Worm (Caenorhabditis elegans) whole organism, young adult: ENCODE measurements around the gene T02G5.3.
A peak's percentile ranks its signal among the peaks of the same experiment; 100 is the strongest.
"Not testable (repeated sequence)": the region's sequence is repeated elsewhere in the genome, so short reads cannot be mapped to it uniquely, and the experiment has no call there.

Experiments used
- B0019.2 ChIP-seq: fragments of 200-800 bp; sonication (Bioruptor generic); conservative IDR thresholded peaks from 2 replicates; pipeline ENCODE4 v1.3.6; 2022; ENCODE audit warnings: missing genetic modification reagents, missing genetic modification characterization, missing compliant biosample characterization
- B0261.1 ChIP-seq: sonication (generic microtip); optimal IDR thresholded peaks from 2 replicates; lab custom pipeline; 2016; ENCODE audit warnings: mild to moderate bottlenecking, missing genetic modification characterization, moderate library complexity, missing compliant biosample characterization
- C17E4.6 ChIP-seq: fragments of 200-800 bp; sonication (Bioruptor generic); IDR thresholded peaks from 2 replicates; pipeline ENCODE4 v1.3.6; 2022; ENCODE audit warnings: missing genetic modification reagents, missing genetic modification characterization, missing compliant biosample characterization
- F33H1.4 ChIP-seq: fragments of 200-800 bp; sonication (Bioruptor generic); IDR thresholded peaks from 2 replicates; pipeline ENCODE4 v1.3.6; 2022; ENCODE audit warnings: missing genetic modification reagents, missing genetic modification characterization, missing compliant biosample characterization
- F37B4.10 ChIP-seq: fragments of 200-800 bp; sonication (Bioruptor generic); IDR thresholded peaks from 2 replicates; pipeline ENCODE4 v1.3.6; 2022; ENCODE audit warnings: missing genetic modification characterization, missing compliant biosample characterization
- K11D2.4 ChIP-seq: fragments of 200-800 bp; sonication (Bioruptor generic); IDR thresholded peaks from 2 replicates; pipeline ENCODE4 v1.3.6; 2022; ENCODE audit warnings: missing genetic modification reagents, missing genetic modification characterization, missing compliant biosample characterization
- T07F8.4 ChIP-seq: sonication (generic microtip); optimal IDR thresholded peaks from 2 replicates; lab custom pipeline; 2016; ENCODE audit warnings: mild to moderate bottlenecking, missing genetic modification characterization, moderate library complexity, missing compliant biosample characterization
- T26A5.8 ChIP-seq: sonication (generic microtip); optimal IDR thresholded peaks from 2 replicates; lab custom pipeline; 2016; ENCODE audit warnings: missing genetic modification characterization, missing compliant biosample characterization
- Y95B8A.8 ChIP-seq: fragments of 200-800 bp; sonication (Bioruptor generic); IDR thresholded peaks from 2 replicates; pipeline ENCODE4 v1.3.6; 2022; ENCODE audit warnings: missing genetic modification reagents, missing genetic modification characterization, missing compliant biosample characterization
- ceh-40 ChIP-seq: fragments of 200-800 bp; sonication (Bioruptor generic); IDR thresholded peaks from 2 replicates; pipeline ENCODE4 v1.3.6; 2022; ENCODE audit warnings: missing genetic modification characterization, missing compliant biosample characterization
- egl-18 ChIP-seq: fragments of 200-800 bp; sonication (Bioruptor generic); IDR thresholded peaks from 2 replicates; pipeline ENCODE4 v1.3.6; 2022; ENCODE audit warnings: missing genetic modification reagents, missing genetic modification characterization, missing compliant biosample characterization
- egl-44 ChIP-seq: fragments of 200-800 bp; sonication (Bioruptor generic); IDR thresholded peaks from 2 replicates; pipeline ENCODE4 v1.3.6; 2022; ENCODE audit warnings: missing genetic modification reagents, missing genetic modification characterization, missing compliant biosample characterization
- fkh-3 ChIP-seq: sonication (generic microtip); optimal IDR thresholded peaks from 2 replicates; lab custom pipeline; 2016; ENCODE audit warnings: mild to moderate bottlenecking, missing genetic modification characterization, missing compliant biosample characterization
- him-1 ChIP-seq: sonication (generic microtip); optimal IDR thresholded peaks from 2 replicates; lab custom pipeline; 2016; ENCODE audit warnings: missing genotype, missing genetic modification reagents, missing genetic modification characterization, missing compliant biosample characterization
- hlh-12 ChIP-seq: sonication (generic microtip); optimal IDR thresholded peaks from 2 replicates; lab custom pipeline; 2016; ENCODE audit warnings: missing genetic modification characterization, missing compliant biosample characterization
- hmg-1.2 ChIP-seq: fragments of 200-800 bp; sonication (Bioruptor generic); IDR thresholded peaks from 2 replicates; pipeline ENCODE4 v1.3.6; 2022; ENCODE audit warnings: missing genetic modification reagents, missing genetic modification characterization, missing compliant biosample characterization
- lin-26 ChIP-seq: fragments of 200-800 bp; sonication (Bioruptor generic); IDR thresholded peaks from 2 replicates; pipeline ENCODE4 v1.3.6; 2022; ENCODE audit warnings: missing genetic modification reagents, missing genetic modification characterization, missing compliant biosample characterization
- lin-40 ChIP-seq: sonication (generic microtip); optimal IDR thresholded peaks from 2 replicates; lab custom pipeline; 2016; ENCODE audit warnings: missing genetic modification characterization, mild to moderate bottlenecking, missing compliant biosample characterization, missing genotype, missing genetic modification reagents
- lin-54 ChIP-seq: fragments of 200-800 bp; sonication (Bioruptor generic); optimal IDR thresholded peaks from 2 replicates; lab custom pipeline; 2018; ENCODE audit warnings: mild to moderate bottlenecking, missing genetic modification characterization, missing compliant biosample characterization
- madf-3 ChIP-seq: fragments of 200-800 bp; sonication (Bioruptor generic); IDR thresholded peaks from 2 replicates; pipeline ENCODE4 v1.3.6; 2022; ENCODE audit warnings: missing genetic modification reagents, missing genetic modification characterization, missing compliant biosample characterization
- madf-6 ChIP-seq: fragments of 200-800 bp; sonication (Bioruptor generic); IDR thresholded peaks from 2 replicates; pipeline ENCODE4 v1.3.6; 2022; ENCODE audit warnings: missing genetic modification reagents, missing genetic modification characterization, missing compliant biosample characterization
- madf-8 ChIP-seq: fragments of 200-800 bp; sonication (Bioruptor generic); conservative IDR thresholded peaks from 2 replicates; pipeline ENCODE4 v1.3.6; 2022; ENCODE audit warnings: missing genetic modification reagents, missing genetic modification characterization, missing compliant biosample characterization
- mcd-1 ChIP-seq: fragments of 200-800 bp; sonication (Bioruptor generic); IDR thresholded peaks from 2 replicates; pipeline ENCODE4 v1.3.6; 2022; ENCODE audit warnings: missing genetic modification reagents, missing genetic modification characterization, missing compliant biosample characterization
- nfyb-1 ChIP-seq: fragments of 200-800 bp; sonication (Bioruptor generic); IDR thresholded peaks from 2 replicates; pipeline ENCODE4 v1.3.6; 2022; ENCODE audit warnings: missing genetic modification reagents, missing genetic modification characterization, missing compliant biosample characterization
- nhr-27 ChIP-seq: fragments of 200-800 bp; sonication (Bioruptor generic); optimal IDR thresholded peaks from 2 replicates; lab custom pipeline; 2018; ENCODE audit warnings: mild to moderate bottlenecking, missing genetic modification characterization, moderate library complexity, missing compliant biosample characterization
- nhr-80 ChIP-seq: sonication (generic microtip); optimal IDR thresholded peaks from 2 replicates; lab custom pipeline; 2016; ENCODE audit warnings: missing genetic modification characterization, missing compliant biosample characterization
- pbrm-1 ChIP-seq: fragments of 200-800 bp; sonication (Bioruptor generic); IDR thresholded peaks from 2 replicates; pipeline ENCODE4 v1.3.6; 2022; ENCODE audit warnings: missing genetic modification reagents, missing genetic modification characterization, missing compliant biosample characterization
- rec-8 ChIP-seq, 2 experiments: sonication (generic microtip); optimal IDR thresholded peaks; 2 replicates each; lab custom pipeline; 2016; ENCODE audit warnings: mild to moderate bottlenecking in 2 of 2, missing genetic modification characterization in 2 of 2, missing genetic modification reagents in 2 of 2, missing genotype in 2 of 2, missing biosample characterization in 1 of 2, missing compliant biosample characterization in 1 of 2, moderate library complexity in 1 of 2
- repo-1 ChIP-seq: sonication (generic microtip); optimal IDR thresholded peaks from 2 replicates; lab custom pipeline; 2017; ENCODE audit warnings: mild to moderate bottlenecking, missing genetic modification characterization, missing compliant biosample characterization
- sdz-38 ChIP-seq: sonication (generic microtip); optimal IDR thresholded peaks from 2 replicates; lab custom pipeline; 2016; ENCODE audit warnings: missing genotype, missing genetic modification characterization, missing compliant biosample characterization
- sea-2 ChIP-seq: fragments of 200-800 bp; sonication (Bioruptor generic); IDR thresholded peaks from 2 replicates; pipeline ENCODE4 v1.3.6; 2022; ENCODE audit warnings: missing genetic modification characterization, missing compliant biosample characterization
- snpc-1.1 ChIP-seq: sonication (generic microtip); optimal IDR thresholded peaks from 2 replicates; lab custom pipeline; 2017; ENCODE audit warnings: missing genetic modification characterization, mild to moderate bottlenecking, missing compliant biosample characterization, antibody characterized with exemption, moderate library complexity, missing genotype, missing genetic modification reagents; ENCODE audit not compliant: insufficient read depth
- somi-1 ChIP-seq: fragments of 200-800 bp; sonication (Bioruptor generic); optimal IDR thresholded peaks from 2 replicates; lab custom pipeline; 2018; ENCODE audit warnings: mild to moderate bottlenecking, missing genetic modification characterization, missing compliant biosample characterization
- sptf-2 ChIP-seq: fragments of 200-800 bp; sonication (Bioruptor generic); optimal IDR thresholded peaks from 2 replicates; lab custom pipeline; 2018; ENCODE audit warnings: mild to moderate bottlenecking, missing genetic modification characterization, missing compliant biosample characterization
- xnd-1 ChIP-seq: sonication (generic microtip); optimal IDR thresholded peaks from 2 replicates; lab custom pipeline; 2016; ENCODE audit warnings: missing genotype, missing genetic modification reagents, missing genetic modification characterization, missing compliant biosample characterization
- ztf-18 ChIP-seq: sonication (generic microtip); optimal IDR thresholded peaks from 2 replicates; lab custom pipeline; 2016; ENCODE audit warnings: missing genotype, mild to moderate bottlenecking, missing genetic modification characterization, missing compliant biosample characterization
- ztf-22 ChIP-seq: fragments of 200-800 bp; sonication (Bioruptor generic); optimal IDR thresholded peaks from 2 replicates; lab custom pipeline; 2018; ENCODE audit warnings: mild to moderate bottlenecking, missing genetic modification characterization, moderate library complexity, missing compliant biosample characterization
- ztf-26 ChIP-seq: sonication (generic microtip); optimal IDR thresholded peaks from 2 replicates; lab custom pipeline; 2017; ENCODE audit warnings: missing genetic modification characterization, missing compliant biosample characterization
- ztf-28 ChIP-seq: fragments of 200-800 bp; sonication (Bioruptor generic); IDR thresholded peaks from 2 replicates; pipeline ENCODE4 v1.3.6; 2022; ENCODE audit warnings: missing genetic modification reagents, missing genetic modification characterization, missing compliant biosample characterization

The T02G5.3 gene

DNA sequence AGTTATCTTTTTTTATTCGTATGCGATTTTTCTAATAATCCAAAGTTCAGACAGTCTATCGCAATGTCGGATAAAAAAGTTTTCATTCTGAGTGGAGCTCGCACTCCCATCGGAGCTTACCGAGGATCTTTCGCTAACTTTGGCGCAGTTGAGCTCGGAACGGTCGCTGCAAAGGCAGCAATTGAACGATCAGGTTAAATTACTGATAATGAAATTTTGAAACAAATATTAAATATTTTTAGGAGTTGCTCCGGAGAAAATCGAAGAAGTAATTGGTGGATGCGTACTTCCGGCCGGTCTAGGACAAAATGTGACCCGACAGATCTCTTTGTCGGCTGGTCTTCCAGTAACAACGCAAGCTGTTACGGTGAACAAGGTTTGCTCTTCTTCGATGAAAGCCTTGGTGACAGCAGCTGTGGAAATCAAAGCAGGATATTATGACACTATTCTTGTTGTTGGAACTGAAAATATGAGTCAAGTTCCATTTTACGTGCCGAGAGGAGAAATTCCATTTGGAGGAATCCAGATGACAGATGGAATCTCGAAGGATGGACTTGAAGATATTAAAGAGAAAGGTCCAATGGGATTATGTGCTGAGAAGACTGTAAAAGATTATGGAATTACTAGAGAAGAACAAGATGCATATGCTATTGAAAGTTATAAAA lies 17.5 kb upstream of the T02G5.3 start, which contains the start of gene T02G5.7 (continued):
- TF ChIP-seq pbrm-1 (0 out of 2 replicates have a peak, but pooled peaks have one; percentile 15), ztf-18 (peak; percentile 15), repo-1 (tag; lab: Kevin White, UChicago) (peak; percentile 8), nfyb-1 (GFP tag; lab: Robert Waterston, UW) (peak; percentile 42; the same call in 1 of the 2 replicates), mcd-1 (GFP tag; lab: Robert Waterston, UW) (peak; percentile 36)

DNA sequence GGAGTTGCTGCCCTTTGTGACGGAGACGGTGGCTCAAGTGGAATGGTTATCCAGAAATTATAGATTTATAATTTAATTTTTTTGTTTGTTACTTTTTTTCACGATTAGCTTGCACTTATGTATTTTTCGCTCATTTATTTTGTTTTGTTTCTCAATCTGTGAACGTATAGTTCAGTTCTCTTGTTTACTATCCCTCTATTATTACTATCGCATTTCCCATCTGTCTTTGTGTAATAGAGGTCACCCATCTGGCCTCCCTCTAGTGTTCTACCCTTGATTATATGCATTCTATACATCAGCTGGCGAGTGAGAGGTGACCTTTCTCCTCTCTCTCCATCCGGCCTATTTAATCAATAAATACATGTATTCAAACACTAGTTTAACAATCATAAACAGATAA lies 9.2 kb upstream of the T02G5.3 start, which contains the start of the genes T02G5.14 and T02G5.15:
Gene T02G5.14, plus strand, starts transcription at position 301 of the 400 bp plus-strand sequence.
Gene T02G5.15, plus strand, starts transcription at position 301 of the 400 bp plus-strand sequence.
- not testable (repeated sequence) for TF ChIP-seq hlh-12 (tag; lab: Kevin White, UChicago); egl-18; sdz-38 (tag; lab: Kevin White, UChicago)

- TF ChIP-seq madf-8 (GFP tag; lab: Robert Waterston, UW) (peak; percentile 54), madf-6 (GFP tag; lab: Robert Waterston, UW) (peak; percentile 73)
These were observed 4.9 kb upstream of the T02G5.3 start for ce11 chrII:7088283-7088682.

DNA sequence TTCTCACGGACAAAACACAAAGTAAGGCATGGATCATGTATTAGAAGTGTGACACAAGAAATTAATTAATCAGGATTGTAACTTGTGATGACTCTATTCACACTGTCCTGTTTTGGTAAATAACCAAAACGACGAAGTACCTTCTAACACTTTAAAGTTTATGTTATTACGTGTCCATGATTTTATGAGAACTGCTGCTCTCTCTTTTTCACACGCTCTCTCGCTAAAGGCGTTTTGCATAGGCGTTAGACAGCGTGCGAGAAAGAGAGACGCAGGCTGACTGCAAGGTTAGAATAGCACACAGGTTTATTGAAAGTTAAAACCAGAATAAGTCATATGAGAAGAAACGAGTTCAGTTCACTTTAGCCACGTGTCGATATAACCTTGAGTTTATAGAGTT lies 3.1 kb upstream of the T02G5.3 start:
- TF ChIP-seq madf-3 (GFP tag; lab: Robert Waterston, UW), result no peak
- peak; percentile 84 for TF ChIP-seq hmg-1.2 (GFP tag; lab: Robert Waterston, UW)

DNA sequence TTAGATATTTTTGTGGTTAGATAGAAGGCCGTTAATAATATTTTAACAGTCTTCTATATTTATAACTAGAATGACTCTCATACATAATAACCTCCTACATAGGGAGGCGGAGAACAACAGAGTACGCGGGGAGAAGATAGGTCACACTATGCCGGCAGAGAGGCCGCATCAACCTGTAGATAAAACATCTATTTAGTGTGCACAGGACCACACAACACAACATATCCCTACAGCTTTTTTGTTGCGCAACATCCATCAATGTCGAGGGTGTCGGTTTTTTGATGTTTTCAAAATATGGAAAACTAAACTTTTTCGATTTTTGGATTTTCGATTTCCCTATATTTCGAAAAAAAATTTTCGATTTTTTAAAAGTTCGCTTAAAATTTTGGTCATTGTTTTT lies 2.3 kb upstream of the T02G5.3 start:
- TF ChIP-seq nhr-27 (tag; lab: Kevin White, UChicago) (no peak), fkh-3 (tag; lab: Kevin White, UChicago) (no peak), lin-26 (GFP tag; lab: Robert Waterston, UW) (no peak), hmg-1.2 (GFP tag; lab: Robert Waterston, UW) (no peak), B0261.1 (tag; lab: Kevin White, UChicago) (no peak), egl-44 (no peak), madf-3 (GFP tag; lab: Robert Waterston, UW) (no peak), mcd-1 (GFP tag; lab: Robert Waterston, UW) (no peak), Y95B8A.8 (no peak), repo-1 (tag; lab: Kevin White, UChicago) (no peak), C17E4.6 (GFP tag; lab: Robert Waterston, UW) (no peak), nhr-80 (tag; lab: Kevin White, UChicago) (no peak), egl-18 (no peak), F33H1.4 (GFP tag; lab: Robert Waterston, UW) (no peak), sdz-38 (tag; lab: Kevin White, UChicago) (no peak), lin-54 (no peak), sea-2 (GFP tag; lab: Robert Waterston, UW) (no peak)

ce11 chrII:7095970-7096369 lies 2.8 kb downstream of the T02G5.3 start:
- TF ChIP-seq T07F8.4 (no peak), lin-40 (tag; lab: Kevin White, UChicago) (no peak), ztf-22 (GFP tag; lab: Kevin White, UChicago) (no peak), madf-6 (GFP tag; lab: Robert Waterston, UW) (peak; percentile 58), ztf-26 (tag; lab: Kevin White, UChicago) (no peak), somi-1 (no peak), ceh-40 (GFP tag; lab: Robert Waterston, UW) (no peak), K11D2.4 (GFP tag; lab: Robert Waterston, UW) (no peak), B0019.2 (GFP tag; lab: Robert Waterston, UW) (no peak), snpc-1.1 (tag; lab: Kevin White, UChicago) (no peak), nfyb-1 (GFP tag; lab: Robert Waterston, UW) (no peak), sptf-2 (no peak), T26A5.8 (tag; lab: Kevin White, UChicago) (no peak), C17E4.6 (GFP tag; lab: Robert Waterston, UW) (no peak), ztf-28 (GFP tag; lab: Robert Waterston, UW) (no peak), F33H1.4 (GFP tag; lab: Robert Waterston, UW) (no peak), xnd-1 (tag; lab: Kevin White, UChicago) (peak; percentile 22), him-1 (tag; lab: Kevin White, UChicago) (peak; percentile 18), rec-8 (tag; optimal IDR thresholded peaks at IDR 0.05; lab: Kevin White, UChicago) (no peak), F37B4.10 (no peak)
